Worm (Caenorhabditis elegans) whole organism, L2 larva: ENCODE measurements around the gene fbxa-85.

Experiments
- F13H6.1 ChIP-seq: sonication (generic microtip); optimal IDR thresholded peaks from 2 replicates; lab custom pipeline; 2016; ENCODE audit warnings: missing genetic modification characterization, missing compliant biosample characterization
- ama-1 ChIP-seq: fragments of 150-350 bp; optimal IDR thresholded peaks from 2 replicates; lab custom pipeline; 2018; ENCODE audit warnings: inconsistent platforms
- elt-1 ChIP-seq: fragments of 150-350 bp; optimal IDR thresholded peaks from 2 replicates; lab custom pipeline; 2014; ENCODE audit warnings: missing biosample characterization, missing genetic modification characterization
- fos-1 ChIP-seq: fragments of 150-350 bp; optimal IDR thresholded peaks from 2 replicates; lab custom pipeline; 2014; ENCODE audit warnings: missing biosample characterization, missing genetic modification characterization
- mdl-1 ChIP-seq, 2 experiments: fragments of 150-350 bp in 1 of 2; sonication (generic microtip) in 1 of 2; optimal IDR thresholded peaks; 2 replicates each; lab custom pipeline; 2017; ENCODE audit warnings: missing biosample characterization in 2 of 2, missing genetic modification characterization in 2 of 2
- unc-62 ChIP-seq: fragments of 150-350 bp; optimal IDR thresholded peaks from 2 replicates; lab custom pipeline; 2014; ENCODE audit warnings: missing biosample characterization, missing genetic modification reagents, missing genetic modification characterization

ce11 chrV:17211989-17212731, 46.8 kb upstream of the fbxa-85 start, which contains the start of gene srh-236:
- no peak for TF ChIP-seq elt-1 (tag; lab: Kevin White, UChicago)
- TF ChIP-seq ama-1 (lab: Kevin White, UChicago), result no peak
- TF ChIP-seq F13H6.1, result no peak
- no peak for TF ChIP-seq mdl-1 (tag; optimal IDR thresholded peaks at IDR 0.05; lab: Kevin White, UChicago)
- no peak for TF ChIP-seq fos-1 (tag; lab: Kevin White, UChicago)
- TF ChIP-seq unc-62 (GFP tag; lab: Kevin White, UChicago), result no peak
